Worm (Caenorhabditis elegans): ENCODE data around the gene T28A11.17.

- TF ChIP-seq aly-2 (tag; optimal IDR thresholded peaks at IDR 0.05) = no peak
- no peak for TF ChIP-seq ztf-11 (tag; optimal IDR thresholded peaks at IDR 0.05)
Observed at ce11 chrV:3287330-3287729, 21.2 kb upstream of the T28A11.17 start, which contains the start of gene F35F10.7.
